Fruit fly (Drosophila melanogaster): ENCODE measurements around the gene wntD.

dm6 chr3R:13258696-13259567 is 34.1 kb downstream of the wntD start, which contains the start of gene Ace:
- TF ChIP-seq bab1 (GFP tag; optimal IDR thresholded peaks at IDR 0.05) (no peak), CG14711 (tag; optimal IDR thresholded peaks at IDR 0.05) (no peak), toe (GFP tag; optimal IDR thresholded peaks at IDR 0.05) (no peak), Clk (GFP tag; optimal IDR thresholded peaks at IDR 0.05) (no peak), ovo (GFP tag; optimal IDR thresholded peaks at IDR 0.05) (no peak), kay (GFP tag; ENCODE audit: borderline replicate concordance) (peak; percentile 80), CG7101 (tag; optimal IDR thresholded peaks at IDR 0.05) (no peak), Mnt (GFP tag; optimal IDR thresholded peaks at IDR 0.05) (no peak), cic (GFP tag; optimal IDR thresholded peaks at IDR 0.05) (no peak), Hr96 (GFP tag; optimal IDR thresholded peaks at IDR 0.05) (no peak), pad (GFP tag; optimal IDR thresholded peaks at IDR 0.05) (no peak), CG1620 (GFP tag; optimal IDR thresholded peaks at IDR 0.05) (no peak), cnc (optimal IDR thresholded peaks at IDR 0.05) (no peak), CG12768 (GFP tag; optimal IDR thresholded peaks at IDR 0.05) (peak; percentile 22)
